Worm (Caenorhabditis elegans) whole organism, L2 larva: ENCODE results near the gene pal-1.

Experiments used
- ceh-82 ChIP-seq: fragments of 150-350 bp; optimal IDR thresholded peaks from 2 replicates; lab custom pipeline; 2014; ENCODE audit warnings: missing biosample characterization, missing genetic modification characterization
- lin-39 ChIP-seq: fragments of 150-350 bp; optimal IDR thresholded peaks from 2 replicates; lab custom pipeline; 2014; ENCODE audit warnings: missing biosample characterization, missing genetic modification reagents, missing genetic modification characterization
- mdl-1 ChIP-seq, 2 experiments: fragments of 150-350 bp in 1 of 2; sonication (generic microtip) in 1 of 2; optimal IDR thresholded peaks; 2 replicates each; lab custom pipeline; 2017; ENCODE audit warnings: missing biosample characterization in 2 of 2, missing genetic modification characterization in 2 of 2
- nhr-11 ChIP-seq: fragments of 150-350 bp; optimal IDR thresholded peaks from 2 replicates; lab custom pipeline; 2014; ENCODE audit warnings: missing biosample characterization, missing genetic modification characterization
- peb-1 ChIP-seq: fragments of 150-350 bp; optimal IDR thresholded peaks from 2 replicates; lab custom pipeline; 2014; ENCODE audit warnings: missing biosample characterization, missing genetic modification characterization
- unc-39 ChIP-seq: fragments of 150-350 bp; optimal IDR thresholded peaks from 2 replicates; lab custom pipeline; 2014; ENCODE audit warnings: missing biosample characterization, missing genetic modification characterization
- unc-55 ChIP-seq: fragments of 150-350 bp; sonication (generic microtip); optimal IDR thresholded peaks from 3 replicates; lab custom pipeline; 2014; ENCODE audit warnings: missing biosample characterization, missing genetic modification reagents, missing genetic modification characterization
- unc-62 ChIP-seq: fragments of 150-350 bp; optimal IDR thresholded peaks from 2 replicates; lab custom pipeline; 2014; ENCODE audit warnings: missing biosample characterization, missing genetic modification reagents, missing genetic modification characterization

- no peak for TF ChIP-seq unc-39 (tag; lab: Kevin White, UChicago)
- TF ChIP-seq mdl-1 (tag; optimal IDR thresholded peaks at IDR 0.05; lab: Kevin White, UChicago) = no peak
- no peak for TF ChIP-seq ceh-82 (tag; lab: Kevin White, UChicago)
- TF ChIP-seq unc-62 (GFP tag; lab: Kevin White, UChicago) = no peak
- TF ChIP-seq peb-1 = no peak
- no peak for TF ChIP-seq nhr-11 (tag; lab: Kevin White, UChicago)
- TF ChIP-seq lin-39 (tag; lab: Kevin White, UChicago) = no peak
- no peak for TF ChIP-seq unc-55 (GFP tag; lab: Kevin White, UChicago)
Measured at ce11 chrIII:4830207-4830606, 20.8 kb upstream of the pal-1 start, which contains the start of gene nspd-9.
